Worm (Caenorhabditis elegans): ENCODE results near the gene pfn-2.

- no peak for TF ChIP-seq zfp-2 (tag; optimal IDR thresholded peaks at IDR 0.05)
- TF ChIP-seq lin-13 (GFP tag; optimal IDR thresholded peaks at IDR 0.05): no peak
Observed at ce11 chrX:5400524-5400923, 46.7 kb upstream of the pfn-2 start, which contains the start of gene scav-1.

All from whole organism, L4 larva.